Comparison of ENCODE assay signal across 1 fruit fly cellular context in the genomic region with DNA sequence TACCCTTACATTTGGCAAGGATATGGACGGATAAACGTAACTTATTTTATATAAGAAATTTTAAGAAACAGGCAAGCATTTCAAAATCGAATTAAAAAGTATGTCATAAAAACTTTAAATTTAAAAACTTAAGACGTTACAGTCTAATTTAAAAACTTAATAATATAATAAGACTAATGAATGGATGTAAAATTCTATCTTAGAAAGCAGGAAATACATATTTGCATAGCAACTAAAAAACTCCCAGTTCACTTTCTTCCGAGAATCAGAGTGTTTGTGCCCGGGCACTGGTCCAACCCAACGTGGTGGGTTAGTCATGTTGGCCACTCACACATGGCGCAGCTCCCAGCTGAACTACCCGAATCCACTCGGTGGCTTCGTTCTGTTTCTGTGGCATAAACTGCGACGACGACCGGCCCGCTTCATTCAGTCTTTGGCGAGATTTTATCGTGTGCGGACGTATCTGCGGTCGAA.
TF ChIP-seq lines count a peak whose summit lies in the region.

A gene (plus strand): TSS at position 424 of the 474 bp plus-strand sequence.

TF ChIP-seq in whole organism, prepupa, 60 proteins besides CTCF, POLR2A, EP300 and RAD21 (continued from another document):
- TF ChIP-seq CG11762 (GFP tag; optimal IDR thresholded peaks at IDR 0.05; lab: Kevin White, UChicago; ENCODE audit: insufficient read depth) (no peak), CG6163 (GFP tag; IDR thresholded peaks at IDR 0.05; lab: Robert Waterston, UW) (0 out of 3 replicates have a peak, but pooled peaks have one; percentile 10), lz (GFP tag; optimal IDR thresholded peaks at IDR 0.05; lab: Kevin White, UChicago) (peak; percentile 21), Hr39 (GFP tag; optimal IDR thresholded peaks at IDR 0.05; lab: Kevin White, UChicago) (peak; percentile 30), CG10669 (GFP tag; optimal IDR thresholded peaks at IDR 0.05; lab: Kevin White, UChicago) (no peak), topi (GFP tag; optimal IDR thresholded peaks at IDR 0.05; lab: Kevin White, UChicago) (peak; percentile 49), Sox15 (GFP tag; optimal IDR thresholded peaks at IDR 0.05; lab: Kevin White, UChicago) (no peak), spab (GFP tag; optimal IDR thresholded peaks at IDR 0.05; lab: Kevin White, UChicago) (peak; percentile 39), CG32006 (GFP tag; optimal IDR thresholded peaks at IDR 0.05; lab: Kevin White, UChicago) (peak; percentile 69), Ets96B (tag; optimal IDR thresholded peaks at IDR 0.05; lab: Kevin White, UChicago) (peak; percentile 23), Blimp-1 (GFP tag; optimal IDR thresholded peaks at IDR 0.05; lab: Kevin White, UChicago) (no peak), CG3919 (GFP tag; optimal IDR thresholded peaks at IDR 0.05; lab: Kevin White, UChicago) (peak; percentile 41), CG31627 (GFP tag; optimal IDR thresholded peaks at IDR 0.05; lab: Kevin White, UChicago) (peak; percentile 17), CG3032 (tag; optimal IDR thresholded peaks at IDR 0.05; lab: Kevin White, UChicago) (peak; percentile 26), svp (GFP tag; lab: Kevin White, UChicago) (peak; percentile 72), Sox14 (GFP tag; optimal IDR thresholded peaks at IDR 0.05; lab: Kevin White, UChicago) (peak; percentile 26), CG6854 (GFP tag; optimal IDR thresholded peaks at IDR 0.05; lab: Kevin White, UChicago) (no peak), fd85E (GFP tag; optimal IDR thresholded peaks at IDR 0.05; lab: Kevin White, UChicago) (no peak), CG11294 (GFP tag; IDR thresholded peaks at IDR 0.05; lab: Robert Waterston, UW) (no peak), eg (GFP tag; IDR thresholded peaks at IDR 0.05; lab: Robert Waterston, UW) (no peak), Smox (GFP tag; optimal IDR thresholded peaks at IDR 0.05; lab: Kevin White, UChicago) (peak; percentile 28), CG16779 (tag; optimal IDR thresholded peaks at IDR 0.05; lab: Kevin White, UChicago) (peak; percentile 13), CG6808 (GFP tag; optimal IDR thresholded peaks at IDR 0.05; lab: Kevin White, UChicago) (peak; percentile 61), dac (GFP tag; optimal IDR thresholded peaks at IDR 0.05; lab: Kevin White, UChicago) (no peak), CG8319 (GFP tag; optimal IDR thresholded peaks at IDR 0.05; lab: Kevin White, UChicago) (no peak), net (GFP tag; optimal IDR thresholded peaks at IDR 0.05; lab: Kevin White, UChicago) (no peak), Sox102F (GFP tag; optimal IDR thresholded peaks at IDR 0.05; lab: Kevin White, UChicago) (peak; percentile 5), dsx (GFP tag; optimal IDR thresholded peaks at IDR 0.05; lab: Kevin White, UChicago; ENCODE audit: poor library complexity, severe bottlenecking) (no peak)
